Worm (Caenorhabditis elegans) whole organism, late embryonic: ENCODE data around the gene C06A12.19.

Experiments
- C38D4.7 ChIP-seq: fragments of 200-800 bp; sonication (Bioruptor generic); optimal IDR thresholded peaks from 2 replicates; lab custom pipeline; 2018; ENCODE audit warnings: mild to moderate bottlenecking, missing genetic modification characterization, moderate library complexity, missing compliant biosample characterization
- F13H6.1 ChIP-seq: sonication (generic microtip); optimal IDR thresholded peaks from 2 replicates; lab custom pipeline; 2016; ENCODE audit warnings: missing genetic modification characterization, missing compliant biosample characterization
- K02D7.2 ChIP-seq: sonication (generic microtip); optimal IDR thresholded peaks from 2 replicates; lab custom pipeline; 2017; ENCODE audit warnings: mild to moderate bottlenecking, missing genetic modification characterization, missing compliant biosample characterization
- K09A11.1 ChIP-seq: sonication (generic microtip); optimal IDR thresholded peaks from 2 replicates; lab custom pipeline; 2017; ENCODE audit warnings: antibody characterized with exemption, mild to moderate bottlenecking, missing genetic modification characterization, missing compliant biosample characterization; ENCODE audit not compliant: insufficient read depth
- ceh-14 ChIP-seq: sonication (generic microtip); optimal IDR thresholded peaks from 2 replicates; lab custom pipeline; 2016; ENCODE audit warnings: missing genotype, missing genetic modification characterization, missing compliant biosample characterization
- ceh-19 ChIP-seq: fragments of 200-800 bp; sonication (Bioruptor generic); optimal IDR thresholded peaks from 2 replicates; lab custom pipeline; 2018; ENCODE audit warnings: mild to moderate bottlenecking, missing genetic modification characterization, missing compliant biosample characterization
- ceh-2 ChIP-seq: sonication (generic microtip); optimal IDR thresholded peaks from 2 replicates; lab custom pipeline; 2016; ENCODE audit warnings: missing genotype, missing genetic modification characterization, missing compliant biosample characterization
- ceh-22 ChIP-seq: sonication (generic microtip); optimal IDR thresholded peaks from 2 replicates; lab custom pipeline; 2017; ENCODE audit warnings: missing biosample characterization, missing genetic modification characterization
- ceh-31 ChIP-seq: sonication (generic microtip); optimal IDR thresholded peaks from 2 replicates; lab custom pipeline; 2016; ENCODE audit warnings: missing genetic modification characterization, missing compliant biosample characterization
- ceh-34 ChIP-seq: sonication (generic microtip); optimal IDR thresholded peaks from 2 replicates; lab custom pipeline; 2016; ENCODE audit warnings: mild to moderate bottlenecking, missing genetic modification characterization, missing compliant biosample characterization
- ceh-48 ChIP-seq: sonication (generic microtip); optimal IDR thresholded peaks from 2 replicates; lab custom pipeline; 2016; ENCODE audit warnings: missing genetic modification characterization, inconsistent platforms, missing compliant biosample characterization
- ceh-9 ChIP-seq: sonication (generic microtip); optimal IDR thresholded peaks from 2 replicates; lab custom pipeline; 2016; ENCODE audit warnings: mild to moderate bottlenecking, missing genetic modification characterization, inconsistent platforms, missing compliant biosample characterization
- dmd-4 ChIP-seq: sonication (generic microtip); optimal IDR thresholded peaks from 2 replicates; lab custom pipeline; 2016; ENCODE audit warnings: borderline replicate concordance, missing genetic modification characterization, missing compliant biosample characterization
- dve-1 ChIP-seq: sonication (generic microtip); optimal IDR thresholded peaks from 2 replicates; lab custom pipeline; 2017; ENCODE audit warnings: antibody characterized with exemption, mild to moderate bottlenecking, missing genetic modification characterization, missing compliant biosample characterization
- elt-2 ChIP-seq: sonication (generic microtip); optimal IDR thresholded peaks from 2 replicates; lab custom pipeline; 2016; ENCODE audit warnings: missing genetic modification reagents, missing genetic modification characterization, missing compliant biosample characterization
- elt-4 ChIP-seq: sonication (generic microtip); optimal IDR thresholded peaks from 2 replicates; lab custom pipeline; 2016; ENCODE audit warnings: missing genetic modification characterization, missing compliant biosample characterization
- eyg-1 ChIP-seq: sonication (generic microtip); optimal IDR thresholded peaks from 2 replicates; lab custom pipeline; 2016; ENCODE audit warnings: missing genotype, missing genetic modification characterization, missing compliant biosample characterization
- hlh-15 ChIP-seq: sonication (generic microtip); optimal IDR thresholded peaks from 2 replicates; lab custom pipeline; 2016; ENCODE audit warnings: missing genetic modification characterization, missing compliant biosample characterization
- hlh-30 ChIP-seq: sonication (generic microtip); optimal IDR thresholded peaks from 2 replicates; lab custom pipeline; 2017; ENCODE audit warnings: antibody characterized with exemption, missing genetic modification characterization, missing compliant biosample characterization; ENCODE audit not compliant: insufficient read depth
- hlh-6 ChIP-seq: sonication (generic microtip); optimal IDR thresholded peaks from 2 replicates; lab custom pipeline; 2016; ENCODE audit warnings: missing genotype, missing genetic modification characterization, missing compliant biosample characterization
- lim-6 ChIP-seq: sonication (generic microtip); optimal IDR thresholded peaks from 2 replicates; lab custom pipeline; 2016; ENCODE audit warnings: missing genetic modification characterization, missing compliant biosample characterization
- mec-3 ChIP-seq: sonication (generic microtip); optimal IDR thresholded peaks from 2 replicates; lab custom pipeline; 2016; ENCODE audit warnings: borderline replicate concordance, missing genetic modification characterization, missing compliant biosample characterization
- nhr-11 ChIP-seq: fragments of 150-350 bp; optimal IDR thresholded peaks from 2 replicates; lab custom pipeline; 2014; ENCODE audit warnings: missing biosample characterization, missing genetic modification characterization
- nhr-232 ChIP-seq: sonication (generic microtip); optimal IDR thresholded peaks from 2 replicates; lab custom pipeline; 2016; ENCODE audit warnings: missing genetic modification characterization, missing compliant biosample characterization
- npax-4 ChIP-seq: sonication (generic microtip); optimal IDR thresholded peaks from 2 replicates; lab custom pipeline; 2016; ENCODE audit warnings: missing genetic modification characterization, missing compliant biosample characterization
- odd-2 ChIP-seq: sonication (generic microtip); optimal IDR thresholded peaks from 2 replicates; lab custom pipeline; 2017; ENCODE audit warnings: antibody characterized with exemption, mild to moderate bottlenecking, missing genetic modification characterization, missing compliant biosample characterization
- pat-9 ChIP-seq: fragments of 200-800 bp; sonication (Bioruptor generic); optimal IDR thresholded peaks from 2 replicates; lab custom pipeline; 2018; ENCODE audit warnings: mild to moderate bottlenecking, missing genetic modification characterization, moderate library complexity, missing compliant biosample characterization
- pha-2 ChIP-seq: sonication (generic microtip); optimal IDR thresholded peaks from 2 replicates; lab custom pipeline; 2017; ENCODE audit warnings: mild to moderate bottlenecking, missing genetic modification characterization, missing compliant biosample characterization
- pqm-1 ChIP-seq: sonication (generic microtip); optimal IDR thresholded peaks from 2 replicates; lab custom pipeline; 2016; ENCODE audit warnings: missing genetic modification characterization, missing compliant biosample characterization
- sdc-2 ChIP-seq: sonication (generic microtip); optimal IDR thresholded peaks from 2 replicates; lab custom pipeline; 2016; ENCODE audit warnings: missing genotype, missing genetic modification characterization, missing compliant biosample characterization
- sox-4 ChIP-seq: sonication (generic microtip); optimal IDR thresholded peaks from 2 replicates; lab custom pipeline; 2017; ENCODE audit warnings: mild to moderate bottlenecking, missing genetic modification characterization, inconsistent platforms, missing compliant biosample characterization
- tbx-2 ChIP-seq: sonication (generic microtip); optimal IDR thresholded peaks from 2 replicates; lab custom pipeline; 2016; ENCODE audit warnings: missing genetic modification characterization, missing compliant biosample characterization
- tbx-7 ChIP-seq: sonication (generic microtip); optimal IDR thresholded peaks from 2 replicates; lab custom pipeline; 2016; ENCODE audit warnings: missing genotype, missing genetic modification characterization, missing compliant biosample characterization
- unc-3 ChIP-seq, 2 experiments: fragments of 200-800 bp in 1 of 2; sonication (Bioruptor generic) in 1 of 2; sonication (generic microtip) in 1 of 2; conservative IDR thresholded peaks in 1 of 2; optimal IDR thresholded peaks in 1 of 2; 2 replicates each; pipeline versions ENCODE4 v1.3.6 to Lab custom; 2016 to 2022; ENCODE audit warnings: missing compliant biosample characterization in 2 of 2, missing genetic modification characterization in 2 of 2, missing genetic modification reagents in 1 of 2
- ztf-16 ChIP-seq: sonication (generic microtip); optimal IDR thresholded peaks from 2 replicates; lab custom pipeline; 2017; ENCODE audit warnings: missing genetic modification characterization, missing compliant biosample characterization

The C06A12.19 gene

ce11 chrIV:17467325-17467724 is 27.4 kb upstream of the C06A12.19 start, which contains the start of gene elo-2:
Gene elo-2 (minus strand): TSS chrIV:17467408.
- no peak for TF ChIP-seq ztf-16 (tag; lab: Kevin White, UChicago)
- TF ChIP-seq nhr-11 (tag; lab: Kevin White, UChicago): no peak
- peak; percentile 28 for TF ChIP-seq elt-2 (tag; lab: Kevin White, UChicago)
- TF ChIP-seq ceh-19 (GFP tag; lab: Kevin White, UChicago): no peak

ce11 chrIV:17465886-17466285 is 26.0 kb upstream of the C06A12.19 start, which contains the start of gene F11E6.6:
Gene F11E6.6 (minus strand): TSS chrIV:17465986.
- TF ChIP-seq K09A11.1 (no peak), ceh-19 (GFP tag; lab: Kevin White, UChicago) (no peak), ceh-22 (tag; lab: Kevin White, UChicago) (no peak), hlh-6 (no peak), C38D4.7 (GFP tag; lab: Kevin White, UChicago) (no peak), tbx-7 (tag; lab: Kevin White, UChicago) (no peak), dmd-4 (tag; lab: Kevin White, UChicago) (no peak), npax-4 (tag; lab: Kevin White, UChicago) (no peak), mec-3 (tag; lab: Kevin White, UChicago) (no peak), unc-3 (GFP tag; conservative IDR thresholded peaks at IDR 0.05; lab: Robert Waterston, UW) (no peak), unc-3 (tag; optimal IDR thresholded peaks at IDR 0.05; lab: Kevin White, UChicago) (no peak), ceh-31 (tag; lab: Kevin White, UChicago) (no peak)

ce11 chrIV:17463108-17463608 is 23.3 kb upstream of the C06A12.19 start, which contains the start of gene F11E6.10:
Gene F11E6.10 (minus strand): TSS chrIV:17463158.
- TF ChIP-seq ceh-19 (GFP tag; lab: Kevin White, UChicago): no peak
- TF ChIP-seq ceh-48 (tag; lab: Kevin White, UChicago): no peak

- no peak for TF ChIP-seq ceh-2 (tag; lab: Kevin White, UChicago)
- peak; percentile 2 for TF ChIP-seq tbx-2
- peak; percentile 29 for TF ChIP-seq dve-1 (tag; lab: Kevin White, UChicago)
- TF ChIP-seq, all 69 proteins: peak for 2
Observed at ce11 chrIV:17461222-17461707, 21.4 kb upstream of the C06A12.19 start, which contains the start of gene rif-1.1. Gene rif-1.1 (minus strand): TSS chrIV:17461272.

- no peak for TF ChIP-seq eyg-1 (tag; lab: Kevin White, UChicago)
- TF ChIP-seq ceh-19 (GFP tag; lab: Kevin White, UChicago): no peak
- TF ChIP-seq sdc-2 (tag; lab: Kevin White, UChicago): no peak
- no peak for TF ChIP-seq F13H6.1
- no peak for TF ChIP-seq hlh-15 (tag; lab: Kevin White, UChicago)
- no peak for TF ChIP-seq pqm-1
- no peak for TF ChIP-seq tbx-7 (tag; lab: Kevin White, UChicago)
Observed at ce11 chrIV:17453996-17454395, 14.1 kb upstream of the C06A12.19 start.

- no peak for TF ChIP-seq ceh-48 (tag; lab: Kevin White, UChicago)
- no peak for TF ChIP-seq pha-2 (tag; lab: Kevin White, UChicago)
- no peak for TF ChIP-seq unc-3 (GFP tag; conservative IDR thresholded peaks at IDR 0.05; lab: Robert Waterston, UW)
- TF ChIP-seq unc-3 (tag; optimal IDR thresholded peaks at IDR 0.05; lab: Kevin White, UChicago): no peak
- TF ChIP-seq ceh-14 (tag; lab: Kevin White, UChicago): no peak
- no peak for TF ChIP-seq ceh-9 (tag; lab: Kevin White, UChicago)
- TF ChIP-seq pat-9 (tag; lab: Kevin White, UChicago): no peak
- TF ChIP-seq K02D7.2 (tag; lab: Kevin White, UChicago): no peak
- no peak for TF ChIP-seq elt-4 (tag; lab: Kevin White, UChicago)
- no peak for TF ChIP-seq odd-2 (tag; lab: Kevin White, UChicago)
- no peak for TF ChIP-seq sox-4 (tag; lab: Kevin White, UChicago)
- TF ChIP-seq hlh-30 (tag; lab: Kevin White, UChicago): no peak
- no peak for TF ChIP-seq ceh-34 (tag; lab: Kevin White, UChicago)
- no peak for TF ChIP-seq nhr-232 (tag; lab: Kevin White, UChicago)
- no peak for TF ChIP-seq lim-6
Observed at ce11 chrIV:17453200-17453599, 13.3 kb upstream of the C06A12.19 start.
